Worm (Caenorhabditis elegans) whole organism, early embryonic: ENCODE results near the gene gst-22.

Source experiments
- B0310.2 ChIP-seq: sonication (generic microtip); optimal IDR thresholded peaks from 2 replicates; lab custom pipeline; 2016; ENCODE audit warnings: mild to moderate bottlenecking, missing genetic modification characterization, missing compliant biosample characterization
- F13C5.2 ChIP-seq: sonication (generic microtip); optimal IDR thresholded peaks from 2 replicates; lab custom pipeline; 2017; ENCODE audit warnings: mild to moderate bottlenecking, missing genetic modification characterization, inconsistent platforms, missing compliant biosample characterization
- aly-1 ChIP-seq: sonication (generic microtip); optimal IDR thresholded peaks from 2 replicates; lab custom pipeline; 2016; ENCODE audit warnings: missing genetic modification characterization, missing compliant biosample characterization
- ama-1 ChIP-seq: fragments of 150-350 bp; optimal IDR thresholded peaks from 2 replicates; lab custom pipeline; 2014
- ceh-13 ChIP-seq: fragments of 200-800 bp; sonication (Bioruptor generic); optimal IDR thresholded peaks from 2 replicates; lab custom pipeline; 2018; ENCODE audit warnings: mild to moderate bottlenecking, missing genetic modification characterization, missing compliant biosample characterization
- ceh-36 ChIP-seq: sonication (generic microtip); optimal IDR thresholded peaks from 2 replicates; lab custom pipeline; 2016; ENCODE audit warnings: missing genetic modification characterization, inconsistent platforms, missing compliant biosample characterization
- ets-7 ChIP-seq: sonication (generic microtip); optimal IDR thresholded peaks from 2 replicates; lab custom pipeline; 2016; ENCODE audit warnings: missing genotype, missing genetic modification characterization, missing compliant biosample characterization
- flt-1 ChIP-seq: fragments of 200-800 bp; sonication (Bioruptor generic); IDR thresholded peaks from 2 replicates; pipeline ENCODE4 v1.3.6; 2022; ENCODE audit warnings: missing genetic modification characterization, missing compliant biosample characterization
- hmbx-1 ChIP-seq: sonication (generic microtip); optimal IDR thresholded peaks from 2 replicates; lab custom pipeline; 2016; ENCODE audit warnings: mild to moderate bottlenecking, missing genetic modification characterization, missing compliant biosample characterization
- hmg-4 ChIP-seq: fragments of 200-800 bp; sonication (Bioruptor generic); optimal IDR thresholded peaks from 2 replicates; lab custom pipeline; 2018; ENCODE audit warnings: mild to moderate bottlenecking, missing genetic modification characterization, missing compliant biosample characterization
- hnd-1 ChIP-seq: sonication (generic microtip); optimal IDR thresholded peaks from 2 replicates; lab custom pipeline; 2016; ENCODE audit warnings: missing genetic modification characterization, missing compliant biosample characterization
- pes-1 ChIP-seq: fragments of 200-800 bp; sonication (Bioruptor generic); IDR thresholded peaks from 2 replicates; pipeline ENCODE4 v1.3.6; 2022; ENCODE audit warnings: missing genetic modification reagents, missing genetic modification characterization, missing compliant biosample characterization
- scrt-1 ChIP-seq: fragments of 200-800 bp; sonication (Bioruptor generic); IDR thresholded peaks from 2 replicates; pipeline ENCODE4 v1.3.6; 2022; ENCODE audit warnings: missing genetic modification characterization, missing compliant biosample characterization
- sea-1 ChIP-seq: fragments of 200-800 bp; sonication (Bioruptor generic); conservative IDR thresholded peaks from 2 replicates; pipeline ENCODE4 v1.3.6; 2022; ENCODE audit warnings: missing genetic modification characterization, missing compliant biosample characterization
- tbx-11 ChIP-seq: fragments of 200-800 bp; sonication (Bioruptor generic); IDR thresholded peaks from 2 replicates; pipeline ENCODE4 v1.3.6; 2022; ENCODE audit warnings: missing genetic modification characterization, missing compliant biosample characterization
- tbx-37 ChIP-seq: fragments of 200-800 bp; sonication (Bioruptor generic); conservative IDR thresholded peaks from 2 replicates; pipeline ENCODE4 v1.3.6; 2022; ENCODE audit warnings: missing genetic modification reagents, missing genetic modification characterization, missing compliant biosample characterization
- tra-4 ChIP-seq: sonication (generic microtip); optimal IDR thresholded peaks from 2 replicates; lab custom pipeline; 2017; ENCODE audit warnings: missing genetic modification characterization, missing compliant biosample characterization

Gene gst-22

DNA sequence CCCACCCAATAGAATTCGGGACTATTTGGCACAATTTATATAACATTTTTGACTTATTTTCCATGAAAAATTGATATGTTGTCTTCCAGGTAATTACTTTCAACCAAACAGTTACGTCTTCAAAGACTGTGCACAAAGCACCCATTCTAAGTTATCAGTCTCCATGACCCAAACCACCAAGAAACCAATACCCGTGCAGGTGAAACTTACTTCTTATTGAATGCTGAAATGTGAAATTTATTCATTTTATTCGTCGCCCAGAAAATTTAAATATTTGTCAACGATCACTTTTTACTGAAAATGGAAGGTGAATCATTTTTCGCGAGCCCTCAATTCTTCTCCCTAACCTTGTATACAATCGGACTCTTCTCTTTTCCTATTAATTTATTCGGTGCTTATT lies 41.6 kb downstream of the gst-22 start, which contains the start of gene srh-281:
Gene srh-281, plus strand, starts transcription at position 301 of the 400 bp plus-strand sequence.
- TF ChIP-seq hnd-1 (tag; lab: Kevin White, UChicago) (no peak), flt-1 (no peak), F13C5.2 (tag; lab: Kevin White, UChicago) (no peak)

DNA sequence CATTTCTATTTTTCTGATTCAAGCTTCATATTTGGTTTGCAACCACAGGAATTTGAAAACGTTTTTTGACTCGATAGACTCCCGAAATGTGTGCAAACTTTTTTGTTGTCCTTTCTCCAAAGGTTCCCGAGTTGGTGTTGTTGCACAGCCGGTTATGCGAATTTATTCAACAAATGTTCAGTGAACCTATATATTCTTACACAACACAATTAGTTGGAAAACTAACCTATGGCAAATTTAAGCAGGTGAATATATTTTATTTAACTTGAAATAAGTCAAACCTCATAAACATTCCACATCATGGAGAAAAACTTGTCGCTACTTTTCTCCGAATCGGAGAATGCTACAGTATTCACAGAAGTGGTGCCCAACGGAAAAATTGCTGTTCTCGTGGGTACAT lies 48.7 kb downstream of the gst-22 start, which contains the start of gene srz-14:
Gene srz-14, plus strand, starts transcription at position 301 of the 400 bp plus-strand sequence.
- TF ChIP-seq B0310.2 (tag; lab: Kevin White, UChicago) (no peak), tbx-37 (GFP tag; lab: Robert Waterston, UW) (no peak), ama-1 (lab: Kevin White, UChicago) (no peak), tbx-11 (GFP tag; lab: Robert Waterston, UW) (no peak), tra-4 (tag; lab: Kevin White, UChicago) (no peak), hnd-1 (tag; lab: Kevin White, UChicago) (no peak), flt-1 (no peak), aly-1 (tag; lab: Kevin White, UChicago) (no peak), scrt-1 (GFP tag; lab: Robert Waterston, UW) (no peak), sea-1 (no peak), F13C5.2 (tag; lab: Kevin White, UChicago) (no peak), ceh-13 (GFP tag; lab: Kevin White, UChicago) (no peak), hmbx-1 (tag; lab: Kevin White, UChicago) (no peak), ceh-36 (tag; lab: Kevin White, UChicago) (no peak)

DNA sequence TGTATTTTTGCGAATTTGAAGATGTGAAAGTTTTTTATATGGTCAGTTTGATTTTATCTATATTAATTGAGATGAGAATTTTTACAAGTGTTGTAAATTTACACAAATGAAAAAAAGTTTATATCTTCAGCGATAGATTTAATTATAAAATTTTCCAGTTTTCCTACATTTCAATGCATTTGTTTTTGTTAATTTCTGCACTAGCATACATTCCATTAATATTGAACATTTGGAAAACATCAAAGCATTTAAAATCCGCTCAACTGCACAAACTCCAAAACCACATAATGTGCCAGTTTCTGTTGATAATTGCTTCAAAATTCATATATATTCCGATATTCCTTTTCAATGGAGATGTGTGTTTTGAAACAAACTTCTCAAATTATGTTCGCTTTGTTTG lies 49.2 kb downstream of the gst-22 start, which contains the start of gene srh-277:
Gene srh-277, plus strand, starts transcription at position 301 of the 400 bp plus-strand sequence.
- TF ChIP-seq flt-1 (no peak), aly-1 (tag; lab: Kevin White, UChicago) (no peak), hmbx-1 (tag; lab: Kevin White, UChicago) (no peak), hmg-4 (no peak), ets-7 (tag; lab: Kevin White, UChicago) (no peak)

DNA sequence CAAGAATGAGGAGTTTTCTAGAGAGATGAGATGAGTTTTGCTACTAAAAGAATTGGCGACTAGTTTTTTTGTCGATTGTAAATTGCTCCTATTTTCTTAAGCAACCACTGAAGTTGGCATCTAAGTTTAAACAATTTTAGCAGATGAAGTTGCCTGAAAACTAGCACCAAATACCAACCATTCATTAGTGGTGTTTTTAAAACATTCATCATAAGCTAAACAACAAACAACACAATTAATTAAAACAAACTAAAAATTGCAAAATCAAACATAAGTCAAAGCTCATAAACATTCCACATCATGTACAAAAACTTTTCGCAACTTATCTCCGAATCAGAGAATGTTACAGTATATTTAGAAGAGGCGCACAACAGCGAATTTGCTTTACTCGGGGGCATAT lies 50.0 kb downstream of the gst-22 start, which contains the start of gene srz-13:
Gene srz-13, plus strand, starts transcription at position 301 of the 400 bp plus-strand sequence.
- no peak for TF ChIP-seq F13C5.2 (tag; lab: Kevin White, UChicago)
- TF ChIP-seq tra-4 (tag; lab: Kevin White, UChicago), result no peak
- no peak for TF ChIP-seq ets-7 (tag; lab: Kevin White, UChicago)
- no peak for TF ChIP-seq hnd-1 (tag; lab: Kevin White, UChicago)
- TF ChIP-seq tbx-37 (GFP tag; lab: Robert Waterston, UW), result no peak
- TF ChIP-seq sea-1, result no peak
- TF ChIP-seq pes-1, result no peak
- TF ChIP-seq scrt-1 (GFP tag; lab: Robert Waterston, UW), result no peak
- TF ChIP-seq flt-1, result no peak
